Fruit fly (Drosophila melanogaster): ENCODE results near the gene CG32024.

Gene CG32024

DNA sequence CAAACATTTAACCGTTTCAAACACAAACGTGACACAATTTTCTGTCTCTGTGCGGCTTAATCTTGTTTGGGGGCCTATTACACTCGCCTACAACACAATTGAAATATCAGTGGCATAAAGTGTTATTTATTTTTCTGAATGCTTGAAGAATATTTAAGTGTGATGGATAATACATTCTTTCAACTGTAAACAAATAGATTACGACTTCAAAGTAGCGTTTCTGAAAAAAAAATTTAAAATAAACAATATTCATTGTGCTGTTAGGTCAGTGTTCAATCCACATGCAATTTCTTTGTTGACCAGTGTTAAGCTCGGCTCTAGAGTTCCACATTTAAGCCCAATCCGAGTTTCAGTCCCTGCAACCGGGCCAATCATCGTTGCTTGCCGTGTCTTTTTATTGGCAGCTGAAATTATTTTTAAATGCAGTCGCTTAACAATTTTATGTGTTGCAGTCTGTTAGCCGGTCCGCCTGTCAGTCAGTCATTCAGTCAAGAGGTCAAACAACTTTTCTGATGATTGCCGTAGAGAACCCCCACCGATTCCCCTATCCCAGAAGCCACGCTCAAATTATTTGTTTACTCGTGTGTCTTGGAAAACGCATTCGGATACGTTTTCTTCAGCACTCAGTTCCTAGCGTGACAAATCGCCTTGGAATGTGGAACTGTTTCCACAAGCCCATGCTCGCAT lies 34.3 kb upstream of the CG32024 start (continued):
- TF ChIP-seq en (GFP tag; optimal IDR thresholded peaks at IDR 0.05): peak; percentile 58
- 0 out of 3 replicates have a peak, but pooled peaks have one; percentile 54 for TF ChIP-seq H15 (GFP tag; IDR thresholded peaks at IDR 0.05)
- TF ChIP-seq CG2199 (GFP tag; IDR thresholded peaks at IDR 0.05): no peak
- TF ChIP-seq Scr (GFP tag; IDR thresholded peaks at IDR 0.05; ENCODE audit: partially characterized antibody): no peak
- TF ChIP-seq Antp (GFP tag; optimal IDR thresholded peaks at IDR 0.05): no peak
- TF ChIP-seq CG4730 (GFP tag; IDR thresholded peaks at IDR 0.05): peak; percentile 48; the same call in 1 of the 2 replicates
- peak; percentile 31; the same call in 1 of the 2 replicates for TF ChIP-seq ro (GFP tag; IDR thresholded peaks at IDR 0.05)
- TF ChIP-seq crol (GFP tag; IDR thresholded peaks at IDR 0.05): no peak
- peak; percentile 87 for TF ChIP-seq CG2712 (tag; optimal IDR thresholded peaks at IDR 0.05)
- TF ChIP-seq ttk (GFP tag; IDR thresholded peaks at IDR 0.05): peak; percentile 62
- peak; percentile 69 for TF ChIP-seq CG14441 (GFP tag; IDR thresholded peaks at IDR 0.05)
- peak; percentile 70 for TF ChIP-seq D19A (tag; optimal IDR thresholded peaks at IDR 0.05)
- no peak for TF ChIP-seq BtbVII (GFP tag; optimal IDR thresholded peaks at IDR 0.05)
- peak; percentile 77 for TF ChIP-seq CG1603 (tag; optimal IDR thresholded peaks at IDR 0.05)
- peak; percentile 91 for TF ChIP-seq oc (tag; optimal IDR thresholded peaks at IDR 0.05)
- no peak for TF ChIP-seq YL-1 (GFP tag; optimal IDR thresholded peaks at IDR 0.05)
- no peak for TF ChIP-seq Bgb (GFP tag; IDR thresholded peaks at IDR 0.05; ENCODE audit: partially characterized antibody)
- no peak for TF ChIP-seq ab (GFP tag; optimal IDR thresholded peaks at IDR 0.05)
- no peak for TF ChIP-seq luna (GFP tag; optimal IDR thresholded peaks at IDR 0.05)
- TF ChIP-seq CG8765 (GFP tag; IDR thresholded peaks at IDR 0.05): no peak
- no peak for TF ChIP-seq CG11696 (GFP tag; IDR thresholded peaks at IDR 0.05)
- TF ChIP-seq gcm2 (GFP tag; optimal IDR thresholded peaks at IDR 0.05): no peak
- TF ChIP-seq CG9437 (GFP tag; optimal IDR thresholded peaks at IDR 0.05): peak; percentile 52
- TF ChIP-seq dati (GFP tag; IDR thresholded peaks at IDR 0.05): no peak
- no peak for TF ChIP-seq Dll (GFP tag; IDR thresholded peaks at IDR 0.05; ENCODE audit: partially characterized antibody)
- TF ChIP-seq CG18764 (GFP tag; optimal IDR thresholded peaks at IDR 0.05): peak; percentile 48
- TF ChIP-seq danr (GFP tag; IDR thresholded peaks at IDR 0.05): 0 out of 2 replicates have a peak, but pooled peaks have one; percentile 39
- TF ChIP-seq Dp (GFP tag; optimal IDR thresholded peaks at IDR 0.05): no peak
- no peak for TF ChIP-seq dan (GFP tag; IDR thresholded peaks at IDR 0.05)
- peak; percentile 54; the same call in 1 of the 3 replicates for TF ChIP-seq zfh1 (GFP tag; IDR thresholded peaks at IDR 0.05)
- TF ChIP-seq Tbp (GFP tag; optimal IDR thresholded peaks at IDR 0.05): no peak
- TF ChIP-seq jumu (GFP tag; optimal IDR thresholded peaks at IDR 0.05): peak; percentile 19
- TF ChIP-seq Atf-2 (GFP tag; optimal IDR thresholded peaks at IDR 0.05): peak; percentile 53
- TF ChIP-seq CG5245 (GFP tag; optimal IDR thresholded peaks at IDR 0.05): peak; percentile 41
- TF ChIP-seq row (GFP tag; IDR thresholded peaks at IDR 0.05): peak; percentile 83
- TF ChIP-seq CG6175 (GFP tag; IDR thresholded peaks at IDR 0.05): no peak
- no peak for TF ChIP-seq Hand (GFP tag; optimal IDR thresholded peaks at IDR 0.05)
- TF ChIP-seq CG1792 (GFP tag; optimal IDR thresholded peaks at IDR 0.05): no peak
- no peak for TF ChIP-seq aop (GFP tag; IDR thresholded peaks at IDR 0.05)
- peak; percentile 24; the same call in 1 of the 2 replicates for TF ChIP-seq CG9215 (GFP tag; IDR thresholded peaks at IDR 0.05)
- peak; percentile 81 for TF ChIP-seq CG17829 (tag; optimal IDR thresholded peaks at IDR 0.05)
- TF ChIP-seq CG10321 (GFP tag; IDR thresholded peaks at IDR 0.05): peak; percentile 28; the same call in 1 of the 2 replicates
- TF ChIP-seq fd3F (GFP tag; optimal IDR thresholded peaks at IDR 0.05): peak; percentile 52
- TF ChIP-seq Hmx (GFP tag; optimal IDR thresholded peaks at IDR 0.05): no peak
- TF ChIP-seq pita (GFP tag; optimal IDR thresholded peaks at IDR 0.05): no peak
- no peak for TF ChIP-seq CG11247 (GFP tag; IDR thresholded peaks at IDR 0.05)
- peak; percentile 8 for TF ChIP-seq Camta (GFP tag; optimal IDR thresholded peaks at IDR 0.05)
- no peak for TF ChIP-seq pros (GFP tag; optimal IDR thresholded peaks at IDR 0.05)
- 0 out of 2 replicates have a peak, but pooled peaks have one; percentile 17 for TF ChIP-seq klu (GFP tag; IDR thresholded peaks at IDR 0.05)
- TF ChIP-seq Hr78 (GFP tag; optimal IDR thresholded peaks at IDR 0.05): peak in 1 of 2 experiments; percentile 73

Measured in whole organism, embryonic.